Worm (Caenorhabditis elegans): ENCODE results near the gene F10D7.3.

Gene F10D7.3

DNA sequence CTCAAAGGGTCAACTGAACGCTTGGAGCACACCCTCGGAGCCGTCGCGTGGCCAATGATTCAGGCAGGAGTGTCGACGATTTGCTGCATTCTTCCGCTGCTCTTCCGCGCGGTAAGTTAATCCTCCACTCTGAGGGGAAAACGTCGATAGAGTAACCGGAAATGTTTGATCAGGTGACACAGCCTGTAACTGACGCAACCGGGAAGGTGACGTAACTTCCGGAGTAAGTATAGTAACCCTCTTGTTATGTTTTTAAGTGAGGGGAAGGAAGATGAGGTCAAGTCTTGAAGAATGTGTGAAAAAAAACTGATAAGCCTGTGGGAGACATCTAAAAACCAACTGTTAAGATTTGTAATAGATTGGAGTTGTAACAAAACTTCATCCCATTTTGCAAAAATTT is 49.5 kb downstream of the F10D7.3 start:
- TF ChIP-seq ahr-1 (tag; optimal IDR thresholded peaks at IDR 0.05), result no peak
- TF ChIP-seq ceh-31 (tag; optimal IDR thresholded peaks at IDR 0.05), result no peak
- no peak for TF ChIP-seq fkh-10 (GFP tag; optimal IDR thresholded peaks at IDR 0.05)
- TF ChIP-seq mec-3 (tag; optimal IDR thresholded peaks at IDR 0.05; ENCODE audit: borderline replicate concordance), result no peak
- TF ChIP-seq ztf-16 (tag; optimal IDR thresholded peaks at IDR 0.05), result no peak
- TF ChIP-seq K02D7.2 (tag; optimal IDR thresholded peaks at IDR 0.05), result no peak
- TF ChIP-seq fkh-6 (tag; optimal IDR thresholded peaks at IDR 0.05), result no peak
- no peak for TF ChIP-seq C08G9.2 (tag; optimal IDR thresholded peaks at IDR 0.05)
- no peak for TF ChIP-seq unc-3 (GFP tag; conservative IDR thresholded peaks at IDR 0.05)
- TF ChIP-seq unc-3 (tag; optimal IDR thresholded peaks at IDR 0.05), result no peak
- TF ChIP-seq tbx-7 (tag; optimal IDR thresholded peaks at IDR 0.05), result no peak
- no peak for TF ChIP-seq unc-86 (tag; optimal IDR thresholded peaks at IDR 0.05)
- TF ChIP-seq ets-4 (tag; optimal IDR thresholded peaks at IDR 0.05), result no peak
- TF ChIP-seq ceh-34 (tag; optimal IDR thresholded peaks at IDR 0.05), result no peak
- no peak for TF ChIP-seq pha-4 (tag; optimal IDR thresholded peaks at IDR 0.05)
- no peak for TF ChIP-seq eyg-1 (tag; optimal IDR thresholded peaks at IDR 0.05)
- no peak for TF ChIP-seq odd-2 (tag; optimal IDR thresholded peaks at IDR 0.05)
